Fruit fly (Drosophila melanogaster): ENCODE results near the gene Utx.

DNA sequence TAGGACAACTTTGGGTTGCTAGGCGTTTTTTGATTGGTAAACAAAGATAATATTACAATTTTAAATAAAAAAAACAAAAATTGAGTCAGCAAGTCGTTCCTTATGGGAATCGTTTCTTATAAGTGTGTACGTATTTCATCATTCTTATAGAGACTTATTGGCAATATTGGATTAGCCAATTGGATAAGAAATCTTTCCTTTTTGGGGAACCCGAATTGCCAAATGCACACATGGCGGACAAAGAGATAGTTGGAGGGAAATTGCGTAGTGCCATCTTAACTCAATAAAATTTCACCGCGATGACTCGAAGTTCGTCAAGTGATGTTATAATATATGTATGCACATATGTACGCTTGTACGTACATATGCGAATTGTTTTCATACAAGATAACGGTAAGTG lies 12.7 kb upstream of the Utx start:
- TF ChIP-seq Myc (optimal IDR thresholded peaks at IDR 0.05) (no peak), Sin3A (optimal IDR thresholded peaks at IDR 0.05) (no peak), h (optimal IDR thresholded peaks at IDR 0.05) (no peak), ttk (optimal IDR thresholded peaks at IDR 0.05) (no peak)

Measured in Kc167 (cell line).